Fruit fly (Drosophila melanogaster) whole organism, embryonic: Measurements from ENCODE around the gene iav.

Experiments
- Adf1 ChIP-seq: fragments of 200-800 bp; sonication (Bioruptor generic); IDR thresholded peaks from 2 replicates; pipeline ENCODE4 v1.3.6; 2022; ENCODE audit warnings: missing biosample characterization, missing genetic modification characterization
- B-H1 ChIP-seq: fragments of 200-800 bp; sonication (Bioruptor generic); IDR thresholded peaks from 3 replicates; pipeline ENCODE4 v1.3.6; 2022; ENCODE audit warnings: missing biosample characterization, missing genetic modification characterization
- B-H2 ChIP-seq: fragments of 200-800 bp; sonication (Bioruptor generic); optimal IDR thresholded peaks from 2 replicates; lab custom pipeline; 2018; ENCODE audit warnings: missing biosample characterization, mild to moderate bottlenecking, missing genetic modification characterization
- CG10543 ChIP-seq: fragments of 200-800 bp; sonication (Bioruptor generic); optimal IDR thresholded peaks from 3 replicates; lab custom pipeline; 2017; ENCODE audit warnings: missing biosample characterization, mild to moderate bottlenecking, missing genetic modification characterization, moderate library complexity
- CG10565 ChIP-seq: fragments of 200-800 bp; sonication (Bioruptor generic); optimal IDR thresholded peaks from 3 replicates; lab custom pipeline; 2016; ENCODE audit warnings: missing biosample characterization, mild to moderate bottlenecking, missing genetic modification characterization
- CG12219 ChIP-seq: fragments of 200-800 bp; sonication (Bioruptor generic); optimal IDR thresholded peaks from 3 replicates; lab custom pipeline; 2018; ENCODE audit warnings: missing biosample characterization, mild to moderate bottlenecking, missing genetic modification characterization
- CG12769 ChIP-seq: fragments of 200-800 bp; sonication (Bioruptor generic); optimal IDR thresholded peaks from 2 replicates; lab custom pipeline; 2019; ENCODE audit warnings: missing biosample characterization, mild to moderate bottlenecking, missing genetic modification characterization, moderate library complexity
- CG14860 ChIP-seq: fragments of 200-800 bp; sonication (Bioruptor generic); IDR thresholded peaks from 3 replicates; pipeline ENCODE4 v1.3.6; 2022; ENCODE audit warnings: missing biosample characterization, missing genetic modification characterization; ENCODE audit not compliant: partially characterized antibody
- CG15479 ChIP-seq: fragments of 200-800 bp; sonication (Bioruptor generic); optimal IDR thresholded peaks from 3 replicates; lab custom pipeline; 2019; ENCODE audit warnings: missing biosample characterization, mild to moderate bottlenecking, missing genetic modification characterization, moderate library complexity
- CG2202 ChIP-seq: fragments of 200-800 bp; sonication (Bioruptor generic); optimal IDR thresholded peaks from 2 replicates; lab custom pipeline; 2018; ENCODE audit warnings: missing biosample characterization, mild to moderate bottlenecking, missing genetic modification characterization
- CG2875 ChIP-seq: fragments of 200-800 bp; sonication (Bioruptor generic); optimal IDR thresholded peaks from 2 replicates; lab custom pipeline; 2017; ENCODE audit warnings: missing biosample characterization, mild to moderate bottlenecking, missing genetic modification characterization, missing genetic modification reagents
- CG2889 ChIP-seq: fragments of 200-800 bp; sonication (Bioruptor generic); IDR thresholded peaks from 3 replicates; pipeline ENCODE4 v1.3.6; 2022; ENCODE audit warnings: missing biosample characterization, missing genetic modification characterization
- CG30403 ChIP-seq: fragments of 200-800 bp; sonication (Bioruptor generic); optimal IDR thresholded peaks from 3 replicates; lab custom pipeline; 2016; ENCODE audit warnings: missing biosample characterization, missing genetic modification characterization
- CG31441 ChIP-seq: fragments of 200-800 bp; sonication (Bioruptor generic); IDR thresholded peaks from 2 replicates; pipeline ENCODE4 v1.3.6; 2022; ENCODE audit warnings: missing biosample characterization, missing genetic modification characterization
- CG4360 ChIP-seq: fragments of 200-800 bp; sonication (Bioruptor generic); IDR thresholded peaks from 2 replicates; pipeline ENCODE4 v1.3.6; 2022; ENCODE audit warnings: missing biosample characterization, missing genetic modification characterization
- CG4707 ChIP-seq: fragments of 200-800 bp; sonication (Bioruptor generic); optimal IDR thresholded peaks from 2 replicates; lab custom pipeline; 2018; ENCODE audit warnings: missing biosample characterization, mild to moderate bottlenecking, missing genetic modification characterization, moderate library complexity
- CG4854 ChIP-seq: fragments of 200-800 bp; sonication (Bioruptor generic); optimal IDR thresholded peaks from 2 replicates; lab custom pipeline; 2016; ENCODE audit warnings: missing biosample characterization, missing genetic modification characterization, inconsistent platforms
- CG8089 ChIP-seq: fragments of 200-800 bp; sonication (Bioruptor generic); optimal IDR thresholded peaks from 3 replicates; lab custom pipeline; 2016; ENCODE audit warnings: missing biosample characterization, missing genetic modification characterization
- CG9437 ChIP-seq: fragments of 200-800 bp; sonication (Bioruptor generic); optimal IDR thresholded peaks from 2 replicates; lab custom pipeline; 2018; ENCODE audit warnings: missing biosample characterization, mild to moderate bottlenecking, missing genetic modification characterization
- Dbx ChIP-seq: fragments of 200-800 bp; sonication (Bioruptor generic); IDR thresholded peaks from 3 replicates; pipeline ENCODE4 v1.3.6; 2022; ENCODE audit warnings: missing biosample characterization, missing genetic modification characterization
- Dp ChIP-seq: fragments of 200-800 bp; sonication (Bioruptor generic); optimal IDR thresholded peaks from 2 replicates; lab custom pipeline; 2018; ENCODE audit warnings: missing biosample characterization, mild to moderate bottlenecking, missing genetic modification characterization, moderate library complexity
- Drgx ChIP-seq: fragments of 200-800 bp; sonication (Bioruptor generic); IDR thresholded peaks from 2 replicates; pipeline ENCODE4 v1.3.6; 2022; ENCODE audit warnings: missing biosample characterization, missing genetic modification characterization
- HLH4C ChIP-seq: fragments of 200-800 bp; sonication (Bioruptor generic); IDR thresholded peaks from 3 replicates; pipeline ENCODE4 v1.3.6; 2022; ENCODE audit warnings: missing biosample characterization, missing genetic modification characterization; ENCODE audit not compliant: partially characterized antibody
- Hr3 ChIP-seq: fragments of 200-800 bp; sonication (Bioruptor generic); optimal IDR thresholded peaks from 3 replicates; lab custom pipeline; 2016; ENCODE audit warnings: missing biosample characterization, missing genetic modification characterization
- Kr ChIP-seq: fragments of 200-800 bp; sonication (Bioruptor generic); optimal IDR thresholded peaks from 2 replicates; lab custom pipeline; 2017; ENCODE audit warnings: missing biosample characterization, mild to moderate bottlenecking, missing genetic modification characterization
- MESR4 ChIP-seq: fragments of 200-800 bp; sonication (Bioruptor generic); optimal IDR thresholded peaks from 2 replicates; lab custom pipeline; 2018; ENCODE audit warnings: missing biosample characterization, mild to moderate bottlenecking, missing genetic modification characterization, moderate library complexity
- Meics ChIP-seq: fragments of 200-800 bp; sonication (Bioruptor generic); optimal IDR thresholded peaks from 2 replicates; lab custom pipeline; 2017; ENCODE audit warnings: missing biosample characterization, mild to moderate bottlenecking, missing genetic modification characterization
- Nf-YC ChIP-seq: fragments of 200-800 bp; optimal IDR thresholded peaks from 3 replicates; lab custom pipeline; 2019; ENCODE audit warnings: missing biosample characterization, mild to moderate bottlenecking, missing genetic modification characterization, moderate library complexity
- Oaz ChIP-seq: fragments of 200-800 bp; sonication (Bioruptor generic); IDR thresholded peaks from 2 replicates; pipeline ENCODE4 v1.3.6; 2022; ENCODE audit warnings: missing biosample characterization, missing genetic modification characterization
- Pdp1 ChIP-seq, 2 experiments: fragments of 200-800 bp; sonication (Bioruptor generic); optimal IDR thresholded peaks; 3 replicates each; lab custom pipeline; 2016; ENCODE audit warnings: missing biosample characterization in 2 of 2, missing genetic modification characterization in 2 of 2, mild to moderate bottlenecking in 1 of 2, moderate library complexity in 1 of 2
- Ptx1 ChIP-seq: fragments of 200-800 bp; sonication (Bioruptor generic); IDR thresholded peaks from 2 replicates; pipeline ENCODE4 v1.3.6; 2022; ENCODE audit warnings: missing biosample characterization, missing genetic modification characterization
- Sin3A ChIP-seq: fragments of >200 bp; optimal IDR thresholded peaks from 2 replicates; lab custom pipeline; 2018
- Ssrp ChIP-seq: fragments of 200-800 bp; sonication (Bioruptor generic); optimal IDR thresholded peaks from 2 replicates; lab custom pipeline; 2018; ENCODE audit warnings: missing biosample characterization, mild to moderate bottlenecking, missing genetic modification characterization, moderate library complexity
- Taf1 ChIP-seq: fragments of 200-800 bp; sonication (Bioruptor generic); IDR thresholded peaks from 2 replicates; pipeline ENCODE4 v1.3.6; 2022; ENCODE audit warnings: missing biosample characterization, missing genetic modification characterization
- az2 ChIP-seq: fragments of 200-800 bp; sonication (Bioruptor generic); optimal IDR thresholded peaks from 3 replicates; lab custom pipeline; 2016; ENCODE audit warnings: missing biosample characterization, missing genetic modification characterization
- cas ChIP-seq: fragments of 200-800 bp; sonication (Bioruptor generic); IDR thresholded peaks from 2 replicates; pipeline ENCODE4 v1.3.6; 2022; ENCODE audit warnings: missing biosample characterization, missing genetic modification characterization
- dmrt99B ChIP-seq: fragments of 200-800 bp; sonication (Bioruptor generic); optimal IDR thresholded peaks from 2 replicates; lab custom pipeline; 2018; ENCODE audit warnings: missing biosample characterization, mild to moderate bottlenecking, missing genetic modification characterization, moderate library complexity
- esg ChIP-seq: fragments of 200-800 bp; sonication (Bioruptor generic); conservative IDR thresholded peaks from 2 replicates; pipeline ENCODE4 v1.3.6; 2022; ENCODE audit warnings: missing biosample characterization, missing genetic modification characterization
- exex ChIP-seq: fragments of 200-800 bp; sonication (Bioruptor generic); optimal IDR thresholded peaks from 4 replicates; lab custom pipeline; 2018; ENCODE audit warnings: missing biosample characterization, mild to moderate bottlenecking, missing genetic modification characterization, moderate library complexity
- jigr1 ChIP-seq: fragments of 200-800 bp; sonication (Bioruptor generic); IDR thresholded peaks from 3 replicates; pipeline ENCODE4 v1.3.6; 2022; ENCODE audit warnings: missing biosample characterization, missing genetic modification characterization
- lilli ChIP-seq: fragments of 200-800 bp; sonication (Bioruptor generic); optimal IDR thresholded peaks from 3 replicates; lab custom pipeline; 2016; ENCODE audit warnings: missing biosample characterization, missing genetic modification characterization
- mam ChIP-seq: fragments of 200-800 bp; sonication (Bioruptor generic); optimal IDR thresholded peaks from 3 replicates; lab custom pipeline; 2016; ENCODE audit warnings: missing biosample characterization, missing genetic modification characterization
- nerfin-1 ChIP-seq: fragments of 200-800 bp; sonication (Bioruptor generic); optimal IDR thresholded peaks from 3 replicates; lab custom pipeline; 2019; ENCODE audit warnings: missing biosample characterization, mild to moderate bottlenecking, missing genetic modification characterization, moderate library complexity
- p53 ChIP-seq: fragments of 200-800 bp; sonication (Bioruptor generic); optimal IDR thresholded peaks from 2 replicates; lab custom pipeline; 2016; ENCODE audit warnings: missing biosample characterization, missing genetic modification characterization
- pum ChIP-seq: fragments of 200-800 bp; sonication (Bioruptor generic); optimal IDR thresholded peaks from 2 replicates; lab custom pipeline; 2016; ENCODE audit warnings: missing biosample characterization, missing genetic modification characterization
- rib ChIP-seq: fragments of 200-800 bp; sonication (Bioruptor generic); IDR thresholded peaks from 2 replicates; pipeline ENCODE4 v1.3.6; 2022; ENCODE audit warnings: missing biosample characterization, missing genetic modification characterization
- sc ChIP-seq, 3 experiments: fragments of >200 bp in 2 of 3; fragments of 200-800 bp in 1 of 3; sonication (Bioruptor generic) in 1 of 3; optimal IDR thresholded peaks; 2 replicates in 2 of 3; 3 replicates in 1 of 3; lab custom pipeline; 2017; ENCODE audit warnings: mild to moderate bottlenecking in 1 of 3, missing biosample characterization in 1 of 3, missing genetic modification characterization in 1 of 3, missing genetic modification reagents in 1 of 3
- tap ChIP-seq: fragments of 200-800 bp; optimal IDR thresholded peaks from 3 replicates; lab custom pipeline; 2019; ENCODE audit warnings: missing biosample characterization, mild to moderate bottlenecking, missing genetic modification characterization, moderate library complexity
- tgo ChIP-seq: fragments of 200-800 bp; sonication (Bioruptor generic); IDR thresholded peaks from 3 replicates; pipeline ENCODE4 v1.3.6; 2022; ENCODE audit warnings: missing biosample characterization, missing genetic modification characterization
- wor ChIP-seq: fragments of 200-800 bp; sonication (Bioruptor generic); IDR thresholded peaks from 2 replicates; pipeline ENCODE4 v1.3.6; 2022; ENCODE audit warnings: missing biosample characterization, missing genetic modification characterization

The iav gene

DNA sequence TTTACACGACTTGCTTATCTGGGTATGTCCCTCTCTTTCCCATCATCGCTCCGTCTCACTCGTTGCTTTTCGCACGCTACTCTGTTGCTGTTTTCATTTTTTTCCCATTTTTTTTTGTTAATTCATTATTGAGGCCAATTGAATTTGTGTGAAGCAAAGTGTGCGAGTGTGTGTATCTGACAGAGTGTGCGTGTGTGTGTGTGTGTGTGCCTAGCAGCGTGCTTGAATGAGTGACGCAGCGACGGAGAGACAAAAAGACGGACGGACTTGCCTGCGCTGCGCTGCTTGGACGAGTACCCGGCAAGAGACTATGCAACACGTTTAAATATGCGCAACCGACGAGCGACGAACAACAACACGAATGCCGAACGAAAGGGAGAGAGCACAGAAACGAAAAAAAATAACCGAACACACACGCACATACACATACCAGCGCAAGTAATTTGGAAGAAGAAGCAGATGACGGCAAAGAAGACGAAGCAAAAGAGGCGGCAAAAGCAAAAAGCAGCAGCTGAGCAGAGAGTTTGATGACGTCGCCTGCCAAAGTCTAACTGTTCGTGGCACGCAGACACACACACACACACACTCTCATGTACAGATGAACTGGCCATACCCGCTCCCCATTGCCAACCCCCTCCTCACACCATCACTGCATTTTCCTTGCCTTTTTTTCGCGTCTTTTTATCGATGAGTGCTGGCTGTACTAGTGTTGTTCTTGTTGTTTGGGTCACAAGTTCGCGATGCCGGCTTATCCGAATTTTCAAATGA lies 48.9 kb downstream of the iav start (continued):
- no peak for TF ChIP-seq CG30403 (GFP tag; lab: Kevin White, UChicago)
- TF ChIP-seq cas = no peak
- no peak for TF ChIP-seq Sin3A (lab: Kevin White, UChicago)
- TF ChIP-seq jigr1 (GFP tag; lab: Robert Waterston, UW) = no peak
- peak; percentile 85 for TF ChIP-seq Adf1 (GFP tag; lab: Robert Waterston, UW)
- no peak for TF ChIP-seq CG8089 (GFP tag; lab: Kevin White, UChicago)
- TF ChIP-seq Ssrp = no peak
- no peak for TF ChIP-seq dmrt99B (tag; lab: Kevin White, UChicago)
- no peak for TF ChIP-seq esg (GFP tag; lab: Robert Waterston, UW)
- TF ChIP-seq wor (GFP tag; lab: Robert Waterston, UW) = no peak
- TF ChIP-seq Drgx (GFP tag; lab: Robert Waterston, UW) = no peak
- TF ChIP-seq nerfin-1 (tag; lab: Kevin White, UChicago) = no peak
- TF ChIP-seq MESR4 (GFP tag; lab: Kevin White, UChicago) = no peak
- no peak for TF ChIP-seq sc (optimal IDR thresholded peaks at IDR 0.05; lab: Kevin White, UChicago)
- TF ChIP-seq sc (GFP tag; optimal IDR thresholded peaks at IDR 0.05; lab: Kevin White, UChicago) = no peak
- TF ChIP-seq Taf1 (GFP tag; lab: Robert Waterston, UW) = no peak
- no peak for TF ChIP-seq lilli
- no peak for TF ChIP-seq Nf-YC (tag; lab: Kevin White, UChicago)
- no peak for TF ChIP-seq Oaz (GFP tag; lab: Robert Waterston, UW)
- peak; percentile 4 for TF ChIP-seq B-H2 (GFP tag; lab: Kevin White, UChicago)
- TF ChIP-seq tap (tag; lab: Kevin White, UChicago) = no peak
- TF ChIP-seq CG9437 (GFP tag; lab: Kevin White, UChicago) = no peak
- no peak for TF ChIP-seq Kr (GFP tag; lab: Kevin White, UChicago)
- TF ChIP-seq p53 = no peak
- peak; percentile 53; the same call in 1 of the 2 replicates for TF ChIP-seq rib (GFP tag; lab: Robert Waterston, UW)
- TF ChIP-seq CG12219 = no peak
- no peak for TF ChIP-seq Hr3 (GFP tag; lab: Kevin White, UChicago)
- no peak for TF ChIP-seq CG14860 (GFP tag; lab: Robert Waterston, UW)
- TF ChIP-seq Pdp1 (GFP tag; optimal IDR thresholded peaks at IDR 0.05; lab: Kevin White, UChicago) = peak in 1 of 2 experiments; percentile 42
- no peak for TF ChIP-seq Dp (GFP tag; lab: Kevin White, UChicago)
- no peak for TF ChIP-seq Meics
- no peak for TF ChIP-seq CG4707 (GFP tag; lab: Kevin White, UChicago)
- TF ChIP-seq CG4360 = peak; percentile 50; the same call in 1 of the 2 replicates
- no peak for TF ChIP-seq CG2202 (tag; lab: Kevin White, UChicago)
- TF ChIP-seq CG12769 (tag; lab: Kevin White, UChicago) = peak; percentile 46
- TF ChIP-seq CG4854 (GFP tag; lab: Kevin White, UChicago) = no peak
- TF ChIP-seq exex (tag; lab: Kevin White, UChicago) = peak; percentile 34
- TF ChIP-seq pum (GFP tag; lab: Kevin White, UChicago) = no peak
- no peak for TF ChIP-seq tgo (GFP tag; lab: Robert Waterston, UW)
- TF ChIP-seq CG10543 (GFP tag; lab: Kevin White, UChicago) = peak; percentile 72
- TF ChIP-seq CG15479 (GFP tag; lab: Kevin White, UChicago) = peak; percentile 78
- no peak for TF ChIP-seq az2 (GFP tag; lab: Kevin White, UChicago)
- no peak for TF ChIP-seq Dbx
- TF ChIP-seq CG10565 (GFP tag; lab: Kevin White, UChicago) = no peak
- TF ChIP-seq mam (GFP tag; lab: Kevin White, UChicago) = no peak
- no peak; the same call in 2 of the 3 replicates for TF ChIP-seq HLH4C (GFP tag; lab: Robert Waterston, UW)
- TF ChIP-seq CG2875 (GFP tag; lab: Kevin White, UChicago) = no peak
- no peak for TF ChIP-seq CG31441
- no peak for TF ChIP-seq Ptx1 (GFP tag; lab: Robert Waterston, UW)
- no peak for TF ChIP-seq CG2889 (GFP tag; lab: Robert Waterston, UW)
- TF ChIP-seq B-H1 = no peak
